Worm (Caenorhabditis elegans) whole organism, L4 larva: ENCODE measurements around the gene exos-4.1.

Source experiments
- D1046.2 ChIP-seq: fragments of 200-800 bp; sonication (Bioruptor generic); IDR thresholded peaks from 2 replicates; pipeline ENCODE4 v1.3.6; 2022; ENCODE audit warnings: missing genetic modification characterization, missing compliant biosample characterization
- F10B5.3 ChIP-seq: sonication (generic microtip); optimal IDR thresholded peaks from 2 replicates; lab custom pipeline; 2016; ENCODE audit warnings: mild to moderate bottlenecking, missing genetic modification characterization, missing compliant biosample characterization
- F49E8.2 ChIP-seq: sonication (generic microtip); optimal IDR thresholded peaks from 2 replicates; lab custom pipeline; 2016; ENCODE audit warnings: missing compliant biosample characterization, mild to moderate bottlenecking, missing genetic modification characterization, borderline replicate concordance
- R02D3.7 ChIP-seq: fragments of 150-350 bp; sonication (generic microtip); optimal IDR thresholded peaks from 3 replicates; lab custom pipeline; 2014; ENCODE audit warnings: missing biosample characterization, missing genetic modification characterization
- T20F7.1 ChIP-seq: fragments of 200-800 bp; sonication (Bioruptor generic); optimal IDR thresholded peaks from 2 replicates; lab custom pipeline; 2018; ENCODE audit warnings: mild to moderate bottlenecking, missing genetic modification characterization, missing compliant biosample characterization
- Y105C5A.15 ChIP-seq: fragments of 200-800 bp; sonication (Bioruptor generic); IDR thresholded peaks from 2 replicates; pipeline ENCODE4 v1.3.6; 2022; ENCODE audit warnings: missing genetic modification characterization, missing compliant biosample characterization
- Y5F2A.4 ChIP-seq: fragments of 200-800 bp; sonication (Bioruptor generic); optimal IDR thresholded peaks from 2 replicates; lab custom pipeline; 2018; ENCODE audit warnings: mild to moderate bottlenecking, missing genetic modification characterization, missing compliant biosample characterization
- ZK546.5 ChIP-seq, 2 experiments: sonication (generic microtip); optimal IDR thresholded peaks; 2 replicates each; lab custom pipeline; 2017; ENCODE audit warnings: missing biosample characterization in 2 of 2, missing genetic modification characterization in 2 of 2
- aha-1 ChIP-seq: fragments of 150-350 bp; peaks from one replicate; lab custom pipeline; 2014; ENCODE audit warnings: missing biosample characterization, missing genetic modification characterization
- aly-2 ChIP-seq: sonication (generic microtip); optimal IDR thresholded peaks from 2 replicates; lab custom pipeline; 2018; ENCODE audit warnings: missing biosample characterization, missing genetic modification characterization
- arid-1 ChIP-seq: fragments of 200-800 bp; sonication (Bioruptor generic); conservative IDR thresholded peaks from 2 replicates; pipeline ENCODE4 v1.3.6; 2022; ENCODE audit warnings: missing genetic modification reagents, missing genetic modification characterization, missing compliant biosample characterization
- ceh-20 ChIP-seq: fragments of 200-800 bp; sonication (Bioruptor generic); IDR thresholded peaks from 2 replicates; pipeline ENCODE4 v1.3.6; 2022; ENCODE audit warnings: missing genetic modification reagents, missing genetic modification characterization, missing compliant biosample characterization
- ceh-28 ChIP-seq: fragments of 150-350 bp; optimal IDR thresholded peaks from 2 replicates; lab custom pipeline; 2014; ENCODE audit warnings: missing biosample characterization, missing genetic modification reagents, missing genetic modification characterization
- ceh-44 ChIP-seq: fragments of 200-800 bp; sonication (Bioruptor generic); IDR thresholded peaks from 2 replicates; pipeline ENCODE4 v1.3.6; 2022; ENCODE audit warnings: missing genetic modification reagents, missing genetic modification characterization, missing compliant biosample characterization
- ceh-82 ChIP-seq: sonication (generic microtip); optimal IDR thresholded peaks from 2 replicates; lab custom pipeline; 2017; ENCODE audit warnings: missing biosample characterization, missing genetic modification characterization
- cey-2 ChIP-seq: sonication (generic microtip); optimal IDR thresholded peaks from 3 replicates; lab custom pipeline; 2017; ENCODE audit warnings: missing genetic modification characterization, mild to moderate bottlenecking, missing compliant biosample characterization, antibody characterized with exemption, borderline replicate concordance; ENCODE audit not compliant: insufficient read depth
- dmd-6 ChIP-seq: fragments of 200-800 bp; sonication (Bioruptor generic); IDR thresholded peaks from 2 replicates; pipeline ENCODE4 v1.3.6; 2022; ENCODE audit warnings: missing genetic modification reagents, missing genetic modification characterization, missing compliant biosample characterization
- egl-27 ChIP-seq: sonication (generic microtip); optimal IDR thresholded peaks from 3 replicates; lab custom pipeline; 2017; ENCODE audit warnings: missing biosample characterization, missing genetic modification reagents, missing genetic modification characterization
- hlh-11 ChIP-seq: fragments of 200-800 bp; sonication (Bioruptor generic); optimal IDR thresholded peaks from 2 replicates; lab custom pipeline; 2018; ENCODE audit warnings: mild to moderate bottlenecking, missing genetic modification characterization, missing compliant biosample characterization
- jun-1 ChIP-seq: fragments of 150-350 bp; optimal IDR thresholded peaks from 2 replicates; lab custom pipeline; 2014; ENCODE audit warnings: missing biosample characterization, missing genetic modification reagents, missing genetic modification characterization
- lin-13 ChIP-seq: fragments of 150-350 bp; optimal IDR thresholded peaks from 2 replicates; lab custom pipeline; 2014; ENCODE audit warnings: missing biosample characterization, missing genetic modification reagents, missing genetic modification characterization
- lsy-2 ChIP-seq, 2 experiments: fragments of 150-350 bp in 1 of 2; sonication (generic microtip) in 1 of 2; optimal IDR thresholded peaks; 2 replicates each; lab custom pipeline; 2014 to 2017; ENCODE audit warnings: missing biosample characterization in 2 of 2, missing genetic modification characterization in 2 of 2
- madf-5 ChIP-seq, 2 experiments: fragments of 200-800 bp; sonication (Bioruptor generic); IDR thresholded peaks; 2 replicates each; pipeline ENCODE4 v1.3.6; 2022; ENCODE audit warnings: missing compliant biosample characterization in 2 of 2, missing genetic modification characterization in 2 of 2
- madf-9 ChIP-seq: fragments of 200-800 bp; sonication (Bioruptor generic); conservative IDR thresholded peaks from 2 replicates; pipeline ENCODE4 v1.3.6; 2022; ENCODE audit warnings: missing genetic modification reagents, missing genetic modification characterization, missing compliant biosample characterization
- mdl-1 ChIP-seq, 2 experiments: fragments of 150-350 bp in 1 of 2; sonication (generic microtip) in 1 of 2; optimal IDR thresholded peaks; 2 replicates each; lab custom pipeline; 2014 to 2017; ENCODE audit warnings: missing biosample characterization in 2 of 2, missing genetic modification characterization in 2 of 2
- mxl-3 ChIP-seq: fragments of 200-800 bp; sonication (Bioruptor generic); optimal IDR thresholded peaks from 2 replicates; lab custom pipeline; 2018; ENCODE audit warnings: mild to moderate bottlenecking, missing genetic modification characterization, missing compliant biosample characterization
- nhr-10 ChIP-seq: fragments of 150-350 bp; optimal IDR thresholded peaks from 2 replicates; lab custom pipeline; 2014; ENCODE audit warnings: missing biosample characterization, missing genetic modification characterization
- nhr-237 ChIP-seq: sonication (generic microtip); optimal IDR thresholded peaks from 2 replicates; lab custom pipeline; 2017; ENCODE audit warnings: missing biosample characterization, missing genetic modification characterization
- nhr-25 ChIP-seq: sonication (generic microtip); optimal IDR thresholded peaks from 2 replicates; lab custom pipeline; 2017; ENCODE audit warnings: missing genetic modification characterization, mild to moderate bottlenecking, missing compliant biosample characterization, antibody characterized with exemption, moderate library complexity, borderline replicate concordance; ENCODE audit not compliant: insufficient read depth
- nhr-28 ChIP-seq: fragments of 150-350 bp; optimal IDR thresholded peaks from 2 replicates; lab custom pipeline; 2014; ENCODE audit warnings: missing biosample characterization, missing genetic modification characterization
- nhr-41 ChIP-seq: fragments of 200-800 bp; sonication (Bioruptor generic); IDR thresholded peaks from 2 replicates; pipeline ENCODE4 v1.3.6; 2022; ENCODE audit warnings: missing genetic modification reagents, missing genetic modification characterization, missing compliant biosample characterization
- nhr-77 ChIP-seq: fragments of 150-350 bp; optimal IDR thresholded peaks from 2 replicates; lab custom pipeline; 2014; ENCODE audit warnings: missing biosample characterization, missing genetic modification characterization
- rbr-2 ChIP-seq: sonication (generic microtip); optimal IDR thresholded peaks from 2 replicates; lab custom pipeline; 2016; ENCODE audit warnings: missing genotype, missing genetic modification characterization, missing compliant biosample characterization
- sdz-12 ChIP-seq: fragments of 200-800 bp; sonication (Bioruptor generic); optimal IDR thresholded peaks from 2 replicates; lab custom pipeline; 2018; ENCODE audit warnings: mild to moderate bottlenecking, missing genetic modification characterization, missing compliant biosample characterization
- set-16 ChIP-seq: fragments of 200-800 bp; sonication (Bioruptor generic); IDR thresholded peaks from 2 replicates; pipeline ENCODE4 v1.3.6; 2022; ENCODE audit warnings: missing genetic modification reagents, missing genetic modification characterization, missing compliant biosample characterization
- snpc-1.2 ChIP-seq: fragments of 200-800 bp; sonication (Bioruptor generic); IDR thresholded peaks from 2 replicates; pipeline ENCODE4 v1.3.6; 2022; ENCODE audit warnings: missing genetic modification reagents, missing genetic modification characterization, missing compliant biosample characterization
- spr-3 ChIP-seq: fragments of 200-800 bp; sonication (Bioruptor generic); optimal IDR thresholded peaks from 2 replicates; lab custom pipeline; 2018; ENCODE audit warnings: mild to moderate bottlenecking, missing genetic modification characterization, missing compliant biosample characterization
- tra-1 ChIP-seq: fragments of 200-800 bp; sonication (Bioruptor generic); IDR thresholded peaks from 2 replicates; pipeline ENCODE4 v1.3.6; 2022; ENCODE audit warnings: missing genetic modification reagents, missing genetic modification characterization, missing compliant biosample characterization
- zag-1 ChIP-seq: fragments of 150-350 bp; optimal IDR thresholded peaks from 2 replicates; lab custom pipeline; 2014; ENCODE audit warnings: missing biosample characterization, missing genetic modification characterization
- zip-2 ChIP-seq: fragments of 150-350 bp; optimal IDR thresholded peaks from 2 replicates; lab custom pipeline; 2014; ENCODE audit warnings: missing biosample characterization, missing genetic modification characterization
- ztf-11 ChIP-seq: fragments of 150-350 bp; optimal IDR thresholded peaks from 2 replicates; lab custom pipeline; 2014; ENCODE audit warnings: missing biosample characterization, missing genetic modification characterization

Gene exos-4.1

DNA sequence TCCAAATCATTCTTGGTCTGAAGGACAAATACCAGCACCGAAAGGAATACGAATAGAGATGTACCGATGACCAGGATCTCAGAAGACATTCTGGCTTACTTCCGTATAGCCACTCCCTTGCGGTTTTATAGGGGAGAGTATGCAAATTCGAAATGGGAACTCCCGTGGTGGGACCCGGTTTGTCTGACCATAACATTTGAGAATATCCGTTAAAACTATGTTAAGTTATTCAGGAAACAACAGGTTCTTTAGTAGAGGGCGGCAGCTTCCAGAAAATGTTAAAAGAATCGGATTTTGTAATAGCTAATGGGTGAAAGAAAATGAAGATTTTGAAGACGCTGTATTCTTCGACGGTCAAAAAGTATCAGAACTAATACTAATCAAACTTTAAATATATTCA lies 31.6 kb upstream of the exos-4.1 start, which contains the start of gene col-131:
TSS of gene col-131 (minus strand) at position 101 of the 400 bp plus-strand sequence.
- TF ChIP-seq ceh-28 (tag; lab: Kevin White, UChicago) (no peak), lsy-2 (tag; optimal IDR thresholded peaks at IDR 0.05; lab: Kevin White, UChicago) (no peak), rbr-2 (tag; lab: Kevin White, UChicago) (no peak), nhr-25 (no peak)

- TF ChIP-seq ztf-11 (tag; lab: Kevin White, UChicago) (no peak), snpc-1.2 (no peak), D1046.2 (GFP tag; lab: Robert Waterston, UW) (no peak), madf-9 (GFP tag; lab: Robert Waterston, UW) (no peak), ZK546.5 (tag; optimal IDR thresholded peaks at IDR 0.05; lab: Kevin White, UChicago) (no peak), F49E8.2 (tag; lab: Kevin White, UChicago) (no peak), lin-13 (GFP tag; lab: Kevin White, UChicago) (no peak), zag-1 (tag; lab: Kevin White, UChicago) (no peak), egl-27 (tag; lab: Kevin White, UChicago) (no peak), nhr-10 (tag; lab: Kevin White, UChicago) (no peak)
Measured at ce11 chrIV:13068451-13068850, 30.3 kb upstream of the exos-4.1 start, which contains the start of gene scl-6. Gene scl-6 (plus strand): TSS chrIV:13068751.

DNA sequence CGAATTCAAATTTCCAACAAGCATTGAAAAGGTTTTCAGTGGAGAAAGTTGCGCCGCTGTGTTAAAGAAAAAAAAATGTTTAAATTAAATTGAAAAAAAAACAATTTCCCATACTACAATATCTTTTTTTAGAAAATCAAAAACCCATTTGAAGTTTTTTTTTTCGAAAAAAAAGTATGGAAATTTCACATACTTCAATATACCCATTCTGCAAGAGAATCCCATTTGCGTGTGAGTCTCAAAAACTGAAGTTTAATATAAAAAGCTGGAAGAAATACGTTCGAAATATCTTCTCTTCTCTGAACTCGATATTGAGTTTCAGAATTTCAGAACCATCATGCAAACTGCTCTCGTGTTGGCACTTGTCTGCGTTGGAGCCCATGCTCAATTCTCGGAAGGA lies 28.7 kb upstream of the exos-4.1 start, which contains the start of gene scl-7:
TSS of gene scl-7 (plus strand) at position 301 of the 400 bp plus-strand sequence.
- no peak for TF ChIP-seq sdz-12
- no peak for TF ChIP-seq dmd-6 (GFP tag; lab: Robert Waterston, UW)
- no peak for TF ChIP-seq nhr-10 (tag; lab: Kevin White, UChicago)
- no peak for TF ChIP-seq aly-2 (tag; lab: Kevin White, UChicago)
- no peak for TF ChIP-seq zip-2 (tag; lab: Kevin White, UChicago)
- no peak for TF ChIP-seq F49E8.2 (tag; lab: Kevin White, UChicago)
- no peak for TF ChIP-seq madf-9 (GFP tag; lab: Robert Waterston, UW)
- TF ChIP-seq hlh-11 (tag; lab: Kevin White, UChicago): no peak
- TF ChIP-seq Y105C5A.15 (GFP tag; lab: Robert Waterston, UW): no peak
- TF ChIP-seq jun-1 (tag; lab: Kevin White, UChicago): no peak
- TF ChIP-seq ZK546.5 (tag; optimal IDR thresholded peaks at IDR 0.05; lab: Kevin White, UChicago): no peak
- no peak for TF ChIP-seq ceh-20
- TF ChIP-seq arid-1: no peak
- TF ChIP-seq spr-3 (GFP tag; lab: Kevin White, UChicago): no peak
- TF ChIP-seq mdl-1 (tag; optimal IDR thresholded peaks at IDR 0.05; lab: Kevin White, UChicago): no peak

- no peak for TF ChIP-seq mdl-1 (tag; optimal IDR thresholded peaks at IDR 0.05; lab: Kevin White, UChicago)
- no peak for TF ChIP-seq cey-2 (tag; lab: Kevin White, UChicago)
- TF ChIP-seq set-16 (GFP tag; lab: Robert Waterston, UW): no peak
- peak; percentile 36 for TF ChIP-seq aha-1
- TF ChIP-seq spr-3 (GFP tag; lab: Kevin White, UChicago): no peak
Measured at ce11 chrIV:13071445-13071844, 27.4 kb upstream of the exos-4.1 start, which contains the start of gene scl-8. Gene scl-8 (plus strand): TSS chrIV:13071745.

- TF ChIP-seq cey-2 (tag; lab: Kevin White, UChicago): no peak
- TF ChIP-seq mxl-3 (GFP tag; lab: Kevin White, UChicago): peak; percentile 9
- TF ChIP-seq ceh-82 (tag; lab: Kevin White, UChicago): no peak
- no peak for TF ChIP-seq F10B5.3 (tag; lab: Kevin White, UChicago)
- TF ChIP-seq dmd-6 (GFP tag; lab: Robert Waterston, UW): 0 out of 2 replicates have a peak, but pooled peaks have one; percentile 9
- no peak for TF ChIP-seq nhr-41
- TF ChIP-seq madf-5 (GFP tag; IDR thresholded peaks at IDR 0.05; lab: Robert Waterston, UW): no peak
- no peak for TF ChIP-seq tra-1 (GFP tag; lab: Robert Waterston, UW)
- TF ChIP-seq rbr-2 (tag; lab: Kevin White, UChicago): no peak
- TF ChIP-seq nhr-77 (tag; lab: Kevin White, UChicago): peak; percentile 62
- no peak for TF ChIP-seq R02D3.7 (tag; lab: Kevin White, UChicago)
- TF ChIP-seq mdl-1 (tag; optimal IDR thresholded peaks at IDR 0.05; lab: Kevin White, UChicago): peak in 1 of 2 experiments; percentile 47
- no peak for TF ChIP-seq ceh-44 (GFP tag; lab: Robert Waterston, UW)
- TF ChIP-seq nhr-237: no peak
- no peak for TF ChIP-seq T20F7.1 (GFP tag; lab: Kevin White, UChicago)
- peak; percentile 58 for TF ChIP-seq hlh-11 (tag; lab: Kevin White, UChicago)
- no peak for TF ChIP-seq zip-2 (tag; lab: Kevin White, UChicago)
- TF ChIP-seq Y5F2A.4: no peak
- TF ChIP-seq nhr-28 (tag; lab: Kevin White, UChicago): peak; percentile 100
- no peak for TF ChIP-seq D1046.2 (GFP tag; lab: Robert Waterston, UW)
Measured at ce11 chrIV:13075625-13076252, 23.1 kb upstream of the exos-4.1 start.
